Worm (Caenorhabditis elegans) whole organism, L4/young adult: ENCODE measurements around the gene ccpp-6.

Source experiments
- W03F9.2 ChIP-seq: fragments of 150-350 bp; optimal IDR thresholded peaks from 2 replicates; lab custom pipeline; 2014; ENCODE audit warnings: missing biosample characterization, missing genetic modification characterization
- dao-5 ChIP-seq: sonication (generic microtip); optimal IDR thresholded peaks from 2 replicates; lab custom pipeline; 2016; ENCODE audit warnings: missing genotype, missing genetic modification characterization, moderate library complexity, missing compliant biosample characterization
- him-1 ChIP-seq: sonication (generic microtip); optimal IDR thresholded peaks from 2 replicates; lab custom pipeline; 2016; ENCODE audit warnings: missing genotype, missing genetic modification reagents, missing genetic modification characterization, missing compliant biosample characterization

Gene ccpp-6

DNA sequence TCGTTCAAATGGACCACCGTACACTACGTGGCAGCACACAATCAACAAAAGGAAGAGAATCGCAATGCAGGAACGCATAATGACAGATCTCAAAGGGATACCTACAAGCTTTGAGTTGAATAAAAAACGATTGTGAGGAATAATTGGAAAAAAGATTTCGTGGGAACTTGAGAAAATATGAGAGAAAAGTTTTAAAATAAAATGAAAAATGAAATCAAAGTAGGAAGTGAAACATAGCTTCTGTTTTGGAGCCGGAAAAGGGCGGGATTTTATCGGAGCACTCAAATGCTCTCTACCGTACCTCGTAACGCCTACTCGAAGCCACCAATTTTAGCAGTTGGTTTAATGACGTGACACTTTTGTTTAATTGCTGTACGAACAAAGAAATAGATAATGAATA, 42.3 kb downstream of the ccpp-6 start, which contains the start of gene F09E5.14:
F09E5.14 (minus strand) TSS at position 101 of the 400 bp plus-strand sequence.
- TF ChIP-seq W03F9.2 (tag; lab: Kevin White, UChicago) = no peak
- TF ChIP-seq dao-5 (tag; lab: Kevin White, UChicago) = no peak
- no peak for TF ChIP-seq him-1 (tag; lab: Kevin White, UChicago)

DNA sequence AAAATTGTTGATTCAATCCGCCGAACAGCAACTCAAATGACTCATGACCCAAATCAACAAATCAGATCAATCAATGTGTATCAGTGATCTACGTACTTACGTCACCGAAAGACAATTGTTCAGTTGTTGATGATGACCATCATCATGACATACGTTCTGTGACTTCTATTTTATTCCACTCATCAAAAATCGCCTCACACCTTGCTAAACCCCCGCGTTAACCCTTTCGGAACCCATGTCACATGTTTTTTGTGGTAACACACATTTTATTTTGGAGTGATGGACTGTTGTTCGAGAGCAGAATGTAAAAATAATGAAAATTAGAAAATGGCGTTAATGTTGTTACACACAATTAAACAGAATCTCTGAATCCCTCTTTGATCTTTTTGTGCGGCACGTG, 44.7 kb downstream of the ccpp-6 start:
- TF ChIP-seq dao-5 (tag; lab: Kevin White, UChicago) (no peak), W03F9.2 (tag; lab: Kevin White, UChicago) (no peak), him-1 (tag; lab: Kevin White, UChicago) (no peak)

DNA sequence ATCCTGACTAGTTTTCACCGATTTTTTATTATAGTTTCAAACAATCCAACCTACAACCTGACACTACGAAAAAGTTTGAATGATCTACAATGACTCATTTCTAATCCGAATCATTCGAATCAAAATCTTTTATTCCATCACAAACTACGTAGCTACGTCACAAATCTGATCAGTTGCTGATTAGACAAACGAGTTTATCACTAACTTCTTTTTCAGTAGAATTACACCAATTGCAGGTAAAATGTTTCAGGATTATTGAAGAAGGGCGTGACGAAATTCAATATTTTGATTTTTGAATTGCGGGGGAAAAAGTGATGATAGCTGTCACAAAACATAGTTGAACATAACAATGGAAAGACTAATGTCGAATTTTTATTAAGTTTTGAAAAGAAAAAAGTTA, 45.5 kb downstream of the ccpp-6 start:
- TF ChIP-seq W03F9.2 (tag; lab: Kevin White, UChicago) (no peak), him-1 (tag; lab: Kevin White, UChicago) (no peak), dao-5 (tag; lab: Kevin White, UChicago) (no peak)

DNA sequence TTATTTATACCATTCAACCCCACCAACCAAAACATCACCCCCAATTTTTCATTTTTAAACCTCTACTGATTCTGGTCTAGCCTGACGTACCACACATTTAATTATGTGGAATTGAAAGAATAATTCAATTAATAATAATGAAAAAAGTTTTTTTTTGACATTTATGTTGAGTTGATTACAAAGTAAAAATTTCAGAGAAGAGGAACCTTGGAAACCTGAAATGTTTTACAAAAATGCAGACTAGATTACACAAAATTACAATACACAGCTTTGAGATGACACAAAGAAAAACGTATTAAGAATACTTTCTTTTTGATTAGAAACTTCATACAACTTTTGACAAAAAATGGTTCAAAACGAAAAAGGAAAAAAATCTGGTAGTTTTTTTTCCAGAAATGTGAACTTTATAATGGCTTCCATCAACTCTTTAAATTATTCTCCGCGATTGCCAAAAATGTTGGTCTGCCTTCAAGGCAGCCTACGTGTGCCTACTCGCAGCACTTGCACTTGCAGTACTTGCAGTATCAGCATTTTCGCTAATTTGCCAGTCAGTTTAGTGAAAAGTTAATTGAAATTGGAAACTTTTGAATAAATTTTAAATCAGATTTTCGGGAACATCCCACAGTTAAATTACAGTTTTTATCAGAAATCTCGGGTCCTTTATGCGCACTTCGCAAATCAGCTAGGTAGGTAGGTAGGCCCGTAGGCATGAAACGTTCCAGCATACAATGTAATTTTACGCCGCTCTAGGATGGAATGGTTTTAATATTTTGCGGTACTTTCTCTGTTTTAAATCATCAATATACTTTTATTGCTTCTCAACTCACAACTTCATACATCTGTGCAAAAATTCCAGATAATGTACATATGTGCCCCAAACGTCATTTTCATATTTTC, 46.2 kb downstream of the ccpp-6 start:
- no peak for TF ChIP-seq W03F9.2 (tag; lab: Kevin White, UChicago)
- TF ChIP-seq him-1 (tag; lab: Kevin White, UChicago) = peak; percentile 60

DNA sequence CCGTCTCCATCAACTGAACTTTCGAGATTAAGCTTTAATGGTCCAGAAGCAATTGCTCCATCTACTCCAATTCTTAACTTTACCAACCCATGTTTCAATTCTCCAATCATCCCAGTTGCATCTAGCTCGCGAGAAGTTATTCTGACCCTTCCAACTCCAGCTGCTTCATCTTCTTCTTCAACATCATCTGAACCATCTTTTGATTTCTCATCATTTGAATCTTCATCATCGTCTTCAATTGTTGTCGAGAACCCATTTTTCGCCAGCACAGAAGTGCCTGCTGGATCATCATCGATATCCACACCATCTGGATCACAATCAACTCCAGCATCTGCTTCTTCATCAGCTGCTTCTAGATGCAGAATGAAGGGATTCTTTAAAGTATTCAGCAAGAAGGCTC, 47.6 kb downstream of the ccpp-6 start:
- TF ChIP-seq dao-5 (tag; lab: Kevin White, UChicago) = no peak
- TF ChIP-seq W03F9.2 (tag; lab: Kevin White, UChicago) = no peak
- TF ChIP-seq him-1 (tag; lab: Kevin White, UChicago) = no peak

DNA sequence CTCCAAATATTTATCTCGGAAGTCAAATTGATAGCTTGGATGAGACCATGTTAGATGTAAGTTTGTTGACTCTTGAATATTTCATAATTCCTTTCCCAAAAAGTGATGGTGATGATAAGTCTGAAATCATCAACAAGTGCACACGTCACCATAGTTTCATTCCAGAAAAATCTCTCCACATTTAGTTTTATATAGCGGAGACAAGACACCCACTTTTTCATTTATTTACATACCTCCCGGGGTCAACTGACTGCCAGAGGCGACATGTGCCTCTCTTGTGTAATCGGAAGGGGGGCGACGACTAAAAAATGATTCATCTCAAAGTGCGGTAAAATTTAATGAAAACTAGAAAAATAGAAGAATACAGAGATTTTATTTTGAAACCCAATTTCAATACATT, 48.8 kb downstream of the ccpp-6 start:
- TF ChIP-seq dao-5 (tag; lab: Kevin White, UChicago) (no peak), him-1 (tag; lab: Kevin White, UChicago) (no peak), W03F9.2 (tag; lab: Kevin White, UChicago) (no peak)

DNA sequence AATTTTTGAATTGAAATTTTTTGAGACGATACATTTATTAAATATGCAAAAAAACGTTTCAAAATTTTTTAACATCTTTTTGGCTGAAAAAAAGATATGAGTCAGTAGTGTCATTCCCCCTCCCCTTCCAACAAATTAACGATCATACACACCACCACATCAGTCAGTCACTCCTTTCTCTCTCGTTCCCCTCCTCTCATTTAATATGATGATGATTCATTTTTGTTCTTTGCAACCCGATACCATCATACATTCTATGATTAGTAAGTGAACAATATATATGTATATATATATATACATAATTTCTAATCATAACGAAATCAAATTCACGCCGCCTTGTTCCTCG, 49.6 kb downstream of the ccpp-6 start:
- TF ChIP-seq him-1 (tag; lab: Kevin White, UChicago) = no peak
- no peak for TF ChIP-seq dao-5 (tag; lab: Kevin White, UChicago)
- no peak for TF ChIP-seq W03F9.2 (tag; lab: Kevin White, UChicago)

DNA sequence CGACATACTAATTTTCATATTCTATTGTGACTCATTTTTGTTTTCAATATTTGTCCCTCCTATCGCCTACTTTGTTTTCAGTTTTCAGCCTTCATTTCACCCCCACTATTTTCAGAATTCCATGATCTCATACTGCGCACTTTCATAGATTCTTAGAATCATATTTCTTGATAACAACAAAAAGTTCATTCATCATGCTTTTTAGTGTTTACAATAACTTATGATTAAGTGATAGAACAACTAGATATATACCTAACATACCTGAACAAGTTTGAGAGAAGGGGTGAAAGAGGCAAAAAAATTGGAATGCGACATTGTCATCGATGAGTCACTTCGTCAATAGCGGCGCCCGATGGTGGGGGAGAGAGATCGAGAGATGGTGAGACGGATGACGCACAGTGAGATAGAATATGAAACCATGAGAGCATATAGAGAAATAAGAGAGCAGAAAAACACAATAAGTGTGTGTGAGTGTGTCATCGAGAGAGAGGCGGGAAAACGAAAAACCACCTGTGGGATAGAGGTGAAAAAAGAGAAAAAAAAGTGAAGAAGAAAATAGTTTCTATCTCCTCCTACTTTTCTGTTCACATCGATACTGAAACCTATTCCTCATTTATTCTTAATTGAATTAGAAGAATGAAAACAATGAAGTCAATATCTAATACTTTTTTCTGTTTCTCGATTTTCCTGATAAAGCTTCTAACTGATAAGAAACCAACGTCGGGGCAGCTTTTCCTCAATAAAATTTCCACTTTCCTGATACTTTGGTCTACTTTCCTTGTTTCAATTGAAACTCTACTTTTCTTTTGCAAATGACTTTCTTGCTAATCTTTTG, 50.2 kb downstream of the ccpp-6 start:
- TF ChIP-seq W03F9.2 (tag; lab: Kevin White, UChicago) (peak; percentile 12), dao-5 (tag; lab: Kevin White, UChicago) (no peak), him-1 (tag; lab: Kevin White, UChicago) (peak; percentile 40)

DNA sequence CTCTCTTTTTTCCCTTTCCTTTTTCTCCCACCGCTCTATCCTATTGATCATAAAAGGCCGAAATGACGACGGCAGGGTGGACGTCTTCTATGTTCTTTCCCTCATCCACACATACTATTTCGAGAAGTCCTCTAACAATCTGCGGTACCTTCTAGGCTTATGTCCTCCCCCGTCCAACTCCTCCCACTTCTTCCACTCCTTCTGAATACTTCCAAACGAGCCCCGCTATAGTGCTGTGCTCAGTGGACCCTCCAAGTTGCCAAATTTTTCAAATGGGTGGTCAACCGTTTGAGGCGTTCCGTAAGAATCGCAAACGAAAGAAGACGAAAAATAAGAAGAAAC, 51.1 kb downstream of the ccpp-6 start:
- TF ChIP-seq W03F9.2 (tag; lab: Kevin White, UChicago) (no peak), him-1 (tag; lab: Kevin White, UChicago) (peak; percentile 70), dao-5 (tag; lab: Kevin White, UChicago) (peak; percentile 2)

DNA sequence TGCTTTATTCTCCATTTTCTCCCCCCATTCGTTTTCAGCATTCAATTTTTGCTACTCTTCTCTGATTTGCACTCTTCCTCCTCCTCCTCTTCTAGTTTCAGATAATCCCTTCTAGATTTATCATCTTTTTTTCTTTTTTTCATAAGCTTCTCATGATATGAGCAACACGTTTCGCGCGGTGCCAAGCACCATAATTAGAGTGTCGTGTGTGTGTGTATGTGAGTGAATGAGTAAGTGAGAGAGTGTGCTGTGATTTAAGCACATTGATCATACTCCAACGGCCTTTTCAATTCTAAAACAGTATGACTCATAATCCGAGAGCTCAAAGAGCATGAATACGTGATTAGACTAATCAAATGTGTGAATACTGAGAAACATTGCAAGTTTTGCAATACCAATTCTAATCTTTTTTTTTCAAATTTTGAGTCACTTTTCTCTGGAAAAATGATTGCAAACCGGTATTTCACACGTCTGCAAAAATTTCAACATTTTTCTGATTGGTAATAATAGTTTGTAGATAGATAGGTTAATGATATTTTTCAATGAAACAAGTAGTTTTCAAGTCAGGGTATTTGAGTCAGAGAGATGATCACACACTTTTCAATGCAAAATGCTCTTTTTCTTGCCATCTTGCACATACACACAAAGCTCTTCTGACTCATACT, 51.6 kb downstream of the ccpp-6 start:
- no peak for TF ChIP-seq him-1 (tag; lab: Kevin White, UChicago)
- TF ChIP-seq W03F9.2 (tag; lab: Kevin White, UChicago) = no peak
- no peak for TF ChIP-seq dao-5 (tag; lab: Kevin White, UChicago)

DNA sequence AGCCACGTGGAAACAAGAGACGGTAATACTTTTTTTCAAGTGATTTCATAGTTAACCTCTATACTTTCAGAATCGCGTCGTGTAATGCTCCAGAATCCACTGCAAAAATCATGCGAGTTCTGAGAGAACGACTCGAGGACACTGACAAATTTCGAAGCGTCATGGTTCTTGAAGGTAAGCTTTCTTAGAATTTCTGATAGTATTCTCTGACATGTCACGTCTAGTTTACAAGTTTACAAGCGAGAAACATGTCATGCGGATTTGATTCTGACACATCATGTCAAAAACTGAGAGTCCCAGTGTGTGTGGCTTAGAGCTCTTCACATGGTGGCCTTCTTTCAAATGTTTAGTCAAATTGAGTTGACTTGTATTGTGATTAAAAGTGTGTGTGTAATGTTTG, 52.5 kb downstream of the ccpp-6 start:
- TF ChIP-seq dao-5 (tag; lab: Kevin White, UChicago) = no peak
- no peak for TF ChIP-seq him-1 (tag; lab: Kevin White, UChicago)
- no peak for TF ChIP-seq W03F9.2 (tag; lab: Kevin White, UChicago)
